Worm (Caenorhabditis elegans) whole organism, L1 larva: Measurements from ENCODE around the gene ccdc-47.

ENCODE experiments used
- C04F5.9 ChIP-seq: sonication (generic microtip); optimal IDR thresholded peaks from 2 replicates; lab custom pipeline; 2016; ENCODE audit warnings: missing genetic modification characterization, missing compliant biosample characterization
- C34B4.2 ChIP-seq: sonication (generic microtip); optimal IDR thresholded peaks from 2 replicates; lab custom pipeline; 2017; ENCODE audit warnings: mild to moderate bottlenecking, missing genetic modification characterization, missing compliant biosample characterization
- F16B12.6 ChIP-seq: fragments of 150-350 bp; optimal IDR thresholded peaks from 2 replicates; lab custom pipeline; 2014; ENCODE audit warnings: missing biosample characterization, missing genetic modification characterization
- Y116A8C.19 ChIP-seq: sonication (generic microtip); optimal IDR thresholded peaks from 2 replicates; lab custom pipeline; 2016; ENCODE audit warnings: missing compliant biosample characterization, missing genetic modification characterization, borderline replicate concordance
- alr-1 ChIP-seq: fragments of 200-800 bp; sonication (Bioruptor generic); optimal IDR thresholded peaks from 2 replicates; lab custom pipeline; 2018; ENCODE audit warnings: borderline replicate concordance, mild to moderate bottlenecking, missing genetic modification characterization, missing compliant biosample characterization
- aly-2 ChIP-seq: fragments of 150-350 bp; optimal IDR thresholded peaks from 2 replicates; lab custom pipeline; 2014; ENCODE audit warnings: missing biosample characterization, missing genetic modification characterization
- blmp-1 ChIP-seq: fragments of 150-350 bp; optimal IDR thresholded peaks from 2 replicates; lab custom pipeline; 2014; ENCODE audit warnings: missing biosample characterization, missing genetic modification characterization
- ceh-63 ChIP-seq: fragments of 200-800 bp; sonication (Bioruptor generic); optimal IDR thresholded peaks from 2 replicates; lab custom pipeline; 2018; ENCODE audit warnings: mild to moderate bottlenecking, missing genetic modification characterization, missing compliant biosample characterization
- ceh-8 ChIP-seq: fragments of 200-800 bp; sonication (Bioruptor generic); optimal IDR thresholded peaks from 2 replicates; lab custom pipeline; 2018; ENCODE audit warnings: mild to moderate bottlenecking, missing genetic modification characterization, moderate library complexity, missing compliant biosample characterization
- ceh-88 ChIP-seq: fragments of 200-800 bp; sonication (Bioruptor generic); IDR thresholded peaks from 2 replicates; pipeline ENCODE4 v1.3.6; 2022; ENCODE audit warnings: missing genetic modification characterization, missing compliant biosample characterization
- ceh-90 ChIP-seq: sonication (generic microtip); optimal IDR thresholded peaks from 2 replicates; lab custom pipeline; 2016; ENCODE audit warnings: missing genetic modification characterization, missing compliant biosample characterization
- dpl-1 ChIP-seq, 3 experiments: fragments of 150-350 bp in 2 of 3; sonication (generic microtip) in 1 of 3; optimal IDR thresholded peaks; 2 replicates each; lab custom pipeline; 2014 to 2017; ENCODE audit warnings: missing biosample characterization in 3 of 3, missing genetic modification characterization in 3 of 3, missing genetic modification reagents in 3 of 3
- dsc-1 ChIP-seq: sonication (generic microtip); optimal IDR thresholded peaks from 2 replicates; lab custom pipeline; 2016; ENCODE audit warnings: mild to moderate bottlenecking, missing genetic modification characterization, missing compliant biosample characterization
- efl-1 ChIP-seq, 4 experiments: fragments of 150-350 bp; optimal IDR thresholded peaks in 3 of 4; peaks in 1 of 4; 1 replicate in 1 of 4; 2 replicates in 3 of 4; lab custom pipeline; 2014; ENCODE audit warnings: missing biosample characterization in 2 of 4, missing genetic modification characterization in 2 of 4, missing genetic modification reagents in 2 of 4
- efl-3 ChIP-seq: fragments of 200-800 bp; sonication (Bioruptor generic); optimal IDR thresholded peaks from 2 replicates; lab custom pipeline; 2018; ENCODE audit warnings: mild to moderate bottlenecking, missing genetic modification characterization, missing compliant biosample characterization
- egl-13 ChIP-seq: sonication (generic microtip); optimal IDR thresholded peaks from 2 replicates; lab custom pipeline; 2016; ENCODE audit warnings: missing genotype, missing genetic modification reagents, missing genetic modification characterization, missing compliant biosample characterization
- elt-3 ChIP-seq, 6 experiments: fragments of 150-350 bp in 1 of 6; sonication (generic microtip); optimal IDR thresholded peaks; 2 replicates each; lab custom pipeline; 2017 to 2018; ENCODE audit warnings: missing biosample characterization in 6 of 6, missing genetic modification characterization in 6 of 6, inconsistent platforms in 1 of 6
- ets-5 ChIP-seq: fragments of 200-800 bp; sonication (Bioruptor generic); IDR thresholded peaks from 2 replicates; pipeline ENCODE4 v1.3.6; 2022; ENCODE audit warnings: missing genetic modification characterization, missing compliant biosample characterization
- fkh-10 ChIP-seq: sonication (generic microtip); optimal IDR thresholded peaks from 2 replicates; lab custom pipeline; 2017; ENCODE audit warnings: missing biosample characterization, missing genetic modification reagents, missing genetic modification characterization
- fkh-8 ChIP-seq: sonication (generic microtip); optimal IDR thresholded peaks from 2 replicates; lab custom pipeline; 2016; ENCODE audit warnings: mild to moderate bottlenecking, missing genetic modification characterization, missing compliant biosample characterization
- grh-1 ChIP-seq: fragments of 200-800 bp; sonication (Bioruptor generic); IDR thresholded peaks from 2 replicates; pipeline ENCODE4 v1.3.6; 2022; ENCODE audit warnings: missing genetic modification reagents, missing genetic modification characterization, missing compliant biosample characterization
- hlh-17 ChIP-seq: fragments of 200-800 bp; sonication (Bioruptor generic); optimal IDR thresholded peaks from 2 replicates; lab custom pipeline; 2018; ENCODE audit warnings: missing genetic modification characterization, mild to moderate bottlenecking, missing compliant biosample characterization, moderate library complexity, borderline replicate concordance
- hlh-4 ChIP-seq: sonication (generic microtip); optimal IDR thresholded peaks from 2 replicates; lab custom pipeline; 2016; ENCODE audit warnings: mild to moderate bottlenecking, missing genetic modification characterization, missing compliant biosample characterization
- hpl-2 ChIP-seq: fragments of 150-350 bp; optimal IDR thresholded peaks from 2 replicates; lab custom pipeline; 2014; ENCODE audit warnings: missing biosample characterization, missing genetic modification reagents, missing genetic modification characterization
- irx-1 ChIP-seq: sonication (generic microtip); optimal IDR thresholded peaks from 2 replicates; lab custom pipeline; 2016; ENCODE audit warnings: missing genetic modification characterization, missing compliant biosample characterization
- isw-1 ChIP-seq: fragments of 200-800 bp; sonication (Bioruptor generic); IDR thresholded peaks from 2 replicates; pipeline ENCODE4 v1.3.6; 2022; ENCODE audit warnings: missing genetic modification characterization, missing compliant biosample characterization
- lin-13 ChIP-seq: fragments of 150-350 bp; optimal IDR thresholded peaks from 2 replicates; lab custom pipeline; 2014; ENCODE audit warnings: missing biosample characterization, missing genetic modification reagents, missing genetic modification characterization
- lin-14 ChIP-seq: fragments of 200-800 bp; sonication (Bioruptor generic); optimal IDR thresholded peaks from 2 replicates; lab custom pipeline; 2018; ENCODE audit warnings: mild to moderate bottlenecking, missing genetic modification characterization, moderate library complexity, missing compliant biosample characterization
- lsy-2 ChIP-seq, 2 experiments: fragments of 150-350 bp; optimal IDR thresholded peaks; 2 replicates each; lab custom pipeline; 2014; ENCODE audit warnings: missing biosample characterization in 2 of 2, missing genetic modification characterization in 2 of 2
- mdl-1 ChIP-seq, 2 experiments: fragments of 150-350 bp; optimal IDR thresholded peaks; 2 replicates each; lab custom pipeline; 2014 to 2017; ENCODE audit warnings: missing biosample characterization in 2 of 2, missing genetic modification characterization in 2 of 2, inconsistent platforms in 1 of 2
- mef-2 ChIP-seq: fragments of 150-350 bp; optimal IDR thresholded peaks from 2 replicates; lab custom pipeline; 2014; ENCODE audit warnings: missing biosample characterization, missing genetic modification characterization
- nhr-11 ChIP-seq: fragments of 150-350 bp; optimal IDR thresholded peaks from 2 replicates; lab custom pipeline; 2014; ENCODE audit warnings: missing biosample characterization, missing genetic modification characterization
- nhr-28 ChIP-seq: fragments of 150-350 bp; optimal IDR thresholded peaks from 2 replicates; lab custom pipeline; 2014; ENCODE audit warnings: missing biosample characterization, missing genetic modification characterization
- nhr-47 ChIP-seq: sonication (generic microtip); optimal IDR thresholded peaks from 2 replicates; lab custom pipeline; 2016; ENCODE audit warnings: mild to moderate bottlenecking, missing genetic modification characterization, moderate library complexity, missing compliant biosample characterization
- nhr-71 ChIP-seq: sonication (generic microtip); optimal IDR thresholded peaks from 2 replicates; lab custom pipeline; 2016; ENCODE audit warnings: mild to moderate bottlenecking, missing genetic modification characterization, moderate library complexity, missing compliant biosample characterization
- nhr-76 ChIP-seq: sonication (generic microtip); optimal IDR thresholded peaks from 2 replicates; lab custom pipeline; 2017; ENCODE audit warnings: missing biosample characterization, missing genetic modification characterization
- nhr-84 ChIP-seq: sonication (generic microtip); optimal IDR thresholded peaks from 2 replicates; lab custom pipeline; 2017; ENCODE audit warnings: missing biosample characterization, missing genetic modification characterization
- pag-3 ChIP-seq: sonication (generic microtip); optimal IDR thresholded peaks from 2 replicates; lab custom pipeline; 2017; ENCODE audit warnings: missing genetic modification characterization, mild to moderate bottlenecking, missing compliant biosample characterization, antibody characterized with exemption, borderline replicate concordance; ENCODE audit not compliant: insufficient read depth
- rnt-1 ChIP-seq: sonication (generic microtip); optimal IDR thresholded peaks from 2 replicates; lab custom pipeline; 2016; ENCODE audit warnings: mild to moderate bottlenecking, missing genetic modification characterization, moderate library complexity, missing compliant biosample characterization
- snpc-4 ChIP-seq: fragments of 150-350 bp; optimal IDR thresholded peaks from 2 replicates; lab custom pipeline; 2014; ENCODE audit warnings: missing biosample characterization, missing genetic modification characterization
- snu-23 ChIP-seq: sonication (generic microtip); optimal IDR thresholded peaks from 2 replicates; lab custom pipeline; 2016; ENCODE audit warnings: missing genetic modification characterization, missing compliant biosample characterization
- sox-4 ChIP-seq: sonication (generic microtip); optimal IDR thresholded peaks from 2 replicates; lab custom pipeline; 2016; ENCODE audit warnings: missing genetic modification characterization, missing compliant biosample characterization
- swsn-7 ChIP-seq: sonication (generic microtip); optimal IDR thresholded peaks from 2 replicates; lab custom pipeline; 2016; ENCODE audit warnings: missing genetic modification characterization, missing compliant biosample characterization
- tbx-2 ChIP-seq: sonication (generic microtip); optimal IDR thresholded peaks from 2 replicates; lab custom pipeline; 2016; ENCODE audit warnings: missing genetic modification characterization, missing compliant biosample characterization
- unc-130 ChIP-seq: fragments of 150-350 bp; optimal IDR thresholded peaks from 2 replicates; lab custom pipeline; 2017; ENCODE audit warnings: missing biosample characterization, missing genetic modification characterization, inconsistent platforms
- unc-30 ChIP-seq: sonication (generic microtip); optimal IDR thresholded peaks from 2 replicates; lab custom pipeline; 2017; ENCODE audit warnings: missing biosample characterization, missing genetic modification characterization
- unc-62 ChIP-seq: fragments of 150-350 bp; optimal IDR thresholded peaks from 2 replicates; lab custom pipeline; 2014; ENCODE audit warnings: missing biosample characterization, missing genetic modification reagents, missing genetic modification characterization
- unc-86 ChIP-seq: sonication (generic microtip); optimal IDR thresholded peaks from 2 replicates; lab custom pipeline; 2016; ENCODE audit warnings: missing genetic modification characterization, missing compliant biosample characterization
- unc-98 ChIP-seq: fragments of 200-800 bp; sonication (Bioruptor generic); IDR thresholded peaks from 2 replicates; pipeline ENCODE4 v1.3.6; 2022; ENCODE audit warnings: missing genetic modification characterization, missing compliant biosample characterization
- vab-15 ChIP-seq: sonication (generic microtip); optimal IDR thresholded peaks from 2 replicates; lab custom pipeline; 2017; ENCODE audit warnings: missing genotype, mild to moderate bottlenecking, missing genetic modification characterization, missing compliant biosample characterization
- zag-1 ChIP-seq: fragments of 150-350 bp; optimal IDR thresholded peaks from 2 replicates; lab custom pipeline; 2014; ENCODE audit warnings: missing biosample characterization, missing genetic modification characterization
- zip-4 ChIP-seq: fragments of 200-800 bp; sonication (Bioruptor generic); optimal IDR thresholded peaks from 2 replicates; lab custom pipeline; 2018; ENCODE audit warnings: mild to moderate bottlenecking, missing genetic modification characterization, moderate library complexity, missing compliant biosample characterization

The ccdc-47 gene

ce11 chrIII:3953235-3953634 is 36.5 kb downstream of the ccdc-47 start (continued):
- TF ChIP-seq aly-2 (tag; lab: Kevin White, UChicago) (no peak), rnt-1 (tag; lab: Kevin White, UChicago) (peak; percentile 50), nhr-84 (tag; lab: Kevin White, UChicago) (no peak), blmp-1 (tag; lab: Kevin White, UChicago) (peak; percentile 65), snpc-4 (tag; lab: Kevin White, UChicago) (peak; percentile 18), lin-14 (peak; percentile 88), mef-2 (tag; lab: Kevin White, UChicago) (no peak), nhr-47 (tag; lab: Kevin White, UChicago) (peak; percentile 49), zag-1 (tag; lab: Kevin White, UChicago) (no peak), nhr-71 (tag; lab: Kevin White, UChicago) (peak; percentile 79), lin-13 (GFP tag; lab: Kevin White, UChicago) (no peak), grh-1 (GFP tag; lab: Robert Waterston, UW) (no peak), ets-5 (GFP tag; lab: Robert Waterston, UW) (no peak), unc-98 (GFP tag; lab: Robert Waterston, UW) (no peak), hlh-17 (GFP tag; lab: Kevin White, UChicago) (no peak), sox-4 (no peak), ceh-8 (GFP tag; lab: Kevin White, UChicago) (no peak), unc-130 (peak; percentile 74), C04F5.9 (tag; lab: Kevin White, UChicago) (no peak), unc-30 (no peak), fkh-8 (tag; lab: Kevin White, UChicago) (peak; percentile 67), unc-86 (tag; lab: Kevin White, UChicago) (peak; percentile 8), ceh-88 (GFP tag; lab: Robert Waterston, UW) (no peak), snu-23 (peak; percentile 61), isw-1 (GFP tag; lab: Robert Waterston, UW) (no peak; the same call in 1 of the 2 replicates), C34B4.2 (tag; lab: Kevin White, UChicago) (no peak), efl-1 (optimal IDR thresholded peaks at IDR 0.05; lab: Kevin White, UChicago) (peak; percentile 40 to 69), efl-1 (GFP tag; optimal IDR thresholded peaks at IDR 0.05 in 1 of 2; lab: Kevin White, UChicago) (peak in 1 of 2 experiments; percentile 94), lsy-2 (tag; optimal IDR thresholded peaks at IDR 0.05; lab: Kevin White, UChicago) (peak; percentile 34 to 62), zip-4 (GFP tag; lab: Kevin White, UChicago) (no peak), fkh-10 (GFP tag; lab: Kevin White, UChicago) (peak; percentile 4), nhr-11 (tag; lab: Kevin White, UChicago) (no peak), elt-3 (tag; optimal IDR thresholded peaks at IDR 0.05; lab: Kevin White, UChicago) (peak in 1 of 6 experiments; percentile 41), alr-1 (tag; lab: Kevin White, UChicago) (no peak), efl-3 (no peak), nhr-76 (tag; lab: Kevin White, UChicago) (no peak), swsn-7 (tag; lab: Kevin White, UChicago) (peak; percentile 35), hlh-4 (tag; lab: Kevin White, UChicago) (no peak), hpl-2 (GFP tag; lab: Kevin White, UChicago) (no peak), F16B12.6 (tag; lab: Kevin White, UChicago) (no peak), unc-62 (GFP tag; lab: Kevin White, UChicago) (no peak), dsc-1 (tag; lab: Kevin White, UChicago) (peak; percentile 38), ceh-63 (no peak), pag-3 (no peak), dpl-1 (GFP tag; optimal IDR thresholded peaks at IDR 0.05; lab: Kevin White, UChicago) (peak; percentile 19 to 38 (median 31)), vab-15 (tag; lab: Kevin White, UChicago) (peak; percentile 36), ceh-90 (no peak), nhr-28 (no peak), Y116A8C.19 (tag; lab: Kevin White, UChicago) (no peak), egl-13 (tag; lab: Kevin White, UChicago) (no peak), tbx-2 (tag; lab: Kevin White, UChicago) (peak; percentile 39), irx-1 (tag; lab: Kevin White, UChicago) (peak; percentile 4), mdl-1 (tag; optimal IDR thresholded peaks at IDR 0.05; lab: Kevin White, UChicago) (peak in 1 of 2 experiments; percentile 79)
